Fruit fly (Drosophila melanogaster) S2 (cell line): ENCODE measurements around the gene Tsf1.

Experiments
- CG8478 ChIP-seq: fragments of >200 bp; optimal IDR thresholded peaks from 2 replicates; lab custom pipeline; 2018
- CTCF ChIP-seq, 2 experiments: fragments of >200 bp; optimal IDR thresholded peaks; 2 replicates each; lab custom pipeline; 2018

DNA sequence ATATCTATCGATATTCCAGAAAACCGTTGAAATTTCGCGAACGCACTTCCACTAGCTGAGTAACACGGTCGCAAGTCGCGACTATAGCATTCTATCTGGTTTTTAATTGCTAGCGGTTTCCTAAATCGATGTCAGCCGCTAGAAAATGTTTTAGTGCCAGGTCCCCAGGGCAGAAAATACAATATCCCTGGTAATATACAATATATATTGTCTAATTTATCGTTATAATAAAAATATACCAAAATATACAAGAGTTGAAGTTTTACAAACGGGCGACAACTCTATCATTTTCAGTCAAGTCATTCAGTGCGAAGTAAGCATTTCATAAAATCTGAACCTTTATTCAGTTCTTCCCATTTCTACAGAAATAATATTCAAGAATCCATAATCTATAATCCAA lies 28.2 kb downstream of the Tsf1 start, which contains the start of gene CG15056:
- no peak for TF ChIP-seq CG8478
- TF ChIP-seq CTCF (optimal IDR thresholded peaks at IDR 0.05; lab: Kevin White, UChicago), result no peak
